Worm (Caenorhabditis elegans) whole organism, L1 larva: ENCODE data around the gene C37C3.1.

Source experiments
- C04F5.9 ChIP-seq: sonication (generic microtip); optimal IDR thresholded peaks from 2 replicates; lab custom pipeline; 2016; ENCODE audit warnings: missing genetic modification characterization, missing compliant biosample characterization
- C16A3.4 ChIP-seq: fragments of 150-350 bp; optimal IDR thresholded peaks from 2 replicates; lab custom pipeline; 2014; ENCODE audit warnings: missing biosample characterization, missing genetic modification characterization
- F16B12.6 ChIP-seq: fragments of 150-350 bp; optimal IDR thresholded peaks from 2 replicates; lab custom pipeline; 2014; ENCODE audit warnings: missing biosample characterization, missing genetic modification characterization
- Y116A8C.19 ChIP-seq: sonication (generic microtip); optimal IDR thresholded peaks from 2 replicates; lab custom pipeline; 2016; ENCODE audit warnings: missing compliant biosample characterization, missing genetic modification characterization, borderline replicate concordance
- aha-1 ChIP-seq: fragments of 150-350 bp; optimal IDR thresholded peaks from 2 replicates; lab custom pipeline; 2014; ENCODE audit warnings: missing biosample characterization, missing genetic modification characterization
- alr-1 ChIP-seq: fragments of 200-800 bp; sonication (Bioruptor generic); optimal IDR thresholded peaks from 2 replicates; lab custom pipeline; 2018; ENCODE audit warnings: borderline replicate concordance, mild to moderate bottlenecking, missing genetic modification characterization, missing compliant biosample characterization
- ama-1 ChIP-seq: fragments of 150-350 bp; optimal IDR thresholded peaks from 2 replicates; lab custom pipeline; 2014
- blmp-1 ChIP-seq: fragments of 150-350 bp; optimal IDR thresholded peaks from 2 replicates; lab custom pipeline; 2014; ENCODE audit warnings: missing biosample characterization, missing genetic modification characterization
- ces-1 ChIP-seq: fragments of 150-350 bp; optimal IDR thresholded peaks from 2 replicates; lab custom pipeline; 2014; ENCODE audit warnings: missing biosample characterization, missing genetic modification reagents, missing genetic modification characterization
- dpl-1 ChIP-seq, 3 experiments: fragments of 150-350 bp in 2 of 3; sonication (generic microtip) in 1 of 3; optimal IDR thresholded peaks; 2 replicates each; lab custom pipeline; 2014 to 2017; ENCODE audit warnings: missing biosample characterization in 3 of 3, missing genetic modification characterization in 3 of 3, missing genetic modification reagents in 3 of 3
- dsc-1 ChIP-seq: sonication (generic microtip); optimal IDR thresholded peaks from 2 replicates; lab custom pipeline; 2016; ENCODE audit warnings: mild to moderate bottlenecking, missing genetic modification characterization, missing compliant biosample characterization
- efl-1 ChIP-seq, 4 experiments: fragments of 150-350 bp; optimal IDR thresholded peaks in 3 of 4; peaks in 1 of 4; 1 replicate in 1 of 4; 2 replicates in 3 of 4; lab custom pipeline; 2014; ENCODE audit warnings: missing biosample characterization in 2 of 4, missing genetic modification characterization in 2 of 4, missing genetic modification reagents in 2 of 4
- egl-13 ChIP-seq: sonication (generic microtip); optimal IDR thresholded peaks from 2 replicates; lab custom pipeline; 2016; ENCODE audit warnings: missing genotype, missing genetic modification reagents, missing genetic modification characterization, missing compliant biosample characterization
- fkh-10 ChIP-seq: sonication (generic microtip); optimal IDR thresholded peaks from 2 replicates; lab custom pipeline; 2017; ENCODE audit warnings: missing biosample characterization, missing genetic modification reagents, missing genetic modification characterization
- fkh-8 ChIP-seq: sonication (generic microtip); optimal IDR thresholded peaks from 2 replicates; lab custom pipeline; 2016; ENCODE audit warnings: mild to moderate bottlenecking, missing genetic modification characterization, missing compliant biosample characterization
- fos-1 ChIP-seq: fragments of 150-350 bp; optimal IDR thresholded peaks from 2 replicates; lab custom pipeline; 2014; ENCODE audit warnings: missing biosample characterization, missing genetic modification characterization
- hlh-17 ChIP-seq: fragments of 200-800 bp; sonication (Bioruptor generic); optimal IDR thresholded peaks from 2 replicates; lab custom pipeline; 2018; ENCODE audit warnings: missing genetic modification characterization, mild to moderate bottlenecking, missing compliant biosample characterization, moderate library complexity, borderline replicate concordance
- hlh-4 ChIP-seq: sonication (generic microtip); optimal IDR thresholded peaks from 2 replicates; lab custom pipeline; 2016; ENCODE audit warnings: mild to moderate bottlenecking, missing genetic modification characterization, missing compliant biosample characterization
- hpl-2 ChIP-seq: fragments of 150-350 bp; optimal IDR thresholded peaks from 2 replicates; lab custom pipeline; 2014; ENCODE audit warnings: missing biosample characterization, missing genetic modification reagents, missing genetic modification characterization
- isw-1 ChIP-seq: fragments of 200-800 bp; sonication (Bioruptor generic); IDR thresholded peaks from 2 replicates; pipeline ENCODE4 v1.3.6; 2022; ENCODE audit warnings: missing genetic modification characterization, missing compliant biosample characterization
- jun-1 ChIP-seq: fragments of 150-350 bp; optimal IDR thresholded peaks from 2 replicates; lab custom pipeline; 2014; ENCODE audit warnings: missing biosample characterization, missing genetic modification reagents, missing genetic modification characterization
- lin-13 ChIP-seq: fragments of 150-350 bp; optimal IDR thresholded peaks from 2 replicates; lab custom pipeline; 2014; ENCODE audit warnings: missing biosample characterization, missing genetic modification reagents, missing genetic modification characterization
- lin-14 ChIP-seq: fragments of 200-800 bp; sonication (Bioruptor generic); optimal IDR thresholded peaks from 2 replicates; lab custom pipeline; 2018; ENCODE audit warnings: mild to moderate bottlenecking, missing genetic modification characterization, moderate library complexity, missing compliant biosample characterization
- lin-15B ChIP-seq: fragments of 150-350 bp; sonication (generic microtip); optimal IDR thresholded peaks from 3 replicates; lab custom pipeline; 2014; ENCODE audit warnings: missing biosample characterization, missing genetic modification characterization
- mef-2 ChIP-seq: fragments of 150-350 bp; optimal IDR thresholded peaks from 2 replicates; lab custom pipeline; 2014; ENCODE audit warnings: missing biosample characterization, missing genetic modification characterization
- mep-1 ChIP-seq: fragments of 150-350 bp; optimal IDR thresholded peaks from 2 replicates; lab custom pipeline; 2014; ENCODE audit warnings: missing biosample characterization, missing genetic modification characterization
- nhr-19 ChIP-seq: fragments of 200-800 bp; sonication (Bioruptor generic); conservative IDR thresholded peaks from 2 replicates; pipeline ENCODE4 v1.3.6; 2022; ENCODE audit warnings: missing genetic modification characterization, missing compliant biosample characterization
- nhr-20 ChIP-seq: sonication (generic microtip); optimal IDR thresholded peaks from 2 replicates; lab custom pipeline; 2016; ENCODE audit warnings: mild to moderate bottlenecking, missing genetic modification characterization, missing compliant biosample characterization
- nhr-237 ChIP-seq: fragments of 150-350 bp; optimal IDR thresholded peaks from 2 replicates; lab custom pipeline; 2014; ENCODE audit warnings: missing biosample characterization, missing genetic modification characterization
- nhr-47 ChIP-seq: sonication (generic microtip); optimal IDR thresholded peaks from 2 replicates; lab custom pipeline; 2016; ENCODE audit warnings: mild to moderate bottlenecking, missing genetic modification characterization, moderate library complexity, missing compliant biosample characterization
- nhr-71 ChIP-seq: sonication (generic microtip); optimal IDR thresholded peaks from 2 replicates; lab custom pipeline; 2016; ENCODE audit warnings: mild to moderate bottlenecking, missing genetic modification characterization, moderate library complexity, missing compliant biosample characterization
- nhr-76 ChIP-seq: sonication (generic microtip); optimal IDR thresholded peaks from 2 replicates; lab custom pipeline; 2017; ENCODE audit warnings: missing biosample characterization, missing genetic modification characterization
- nhr-84 ChIP-seq: sonication (generic microtip); optimal IDR thresholded peaks from 2 replicates; lab custom pipeline; 2017; ENCODE audit warnings: missing biosample characterization, missing genetic modification characterization
- nhr-85 ChIP-seq: sonication (generic microtip); peaks from one replicate; lab custom pipeline; 2016; ENCODE audit warnings: missing genetic modification characterization, inconsistent platforms, missing compliant biosample characterization
- pqm-1 ChIP-seq: sonication (generic microtip); optimal IDR thresholded peaks from 3 replicates; lab custom pipeline; 2017; ENCODE audit warnings: missing biosample characterization, missing genetic modification characterization
- rnt-1 ChIP-seq: sonication (generic microtip); optimal IDR thresholded peaks from 2 replicates; lab custom pipeline; 2016; ENCODE audit warnings: mild to moderate bottlenecking, missing genetic modification characterization, moderate library complexity, missing compliant biosample characterization
- swsn-7 ChIP-seq: sonication (generic microtip); optimal IDR thresholded peaks from 2 replicates; lab custom pipeline; 2016; ENCODE audit warnings: missing genetic modification characterization, missing compliant biosample characterization
- tlp-1 ChIP-seq: fragments of 150-350 bp; optimal IDR thresholded peaks from 2 replicates; lab custom pipeline; 2014; ENCODE audit warnings: missing biosample characterization, missing genetic modification characterization
- unc-62 ChIP-seq: fragments of 150-350 bp; optimal IDR thresholded peaks from 2 replicates; lab custom pipeline; 2014; ENCODE audit warnings: missing biosample characterization, missing genetic modification reagents, missing genetic modification characterization
- unc-86 ChIP-seq: sonication (generic microtip); optimal IDR thresholded peaks from 2 replicates; lab custom pipeline; 2016; ENCODE audit warnings: missing genetic modification characterization, missing compliant biosample characterization
- unc-98 ChIP-seq: fragments of 200-800 bp; sonication (Bioruptor generic); IDR thresholded peaks from 2 replicates; pipeline ENCODE4 v1.3.6; 2022; ENCODE audit warnings: missing genetic modification characterization, missing compliant biosample characterization
- vab-15 ChIP-seq: sonication (generic microtip); optimal IDR thresholded peaks from 2 replicates; lab custom pipeline; 2017; ENCODE audit warnings: missing genotype, mild to moderate bottlenecking, missing genetic modification characterization, missing compliant biosample characterization
- zip-4 ChIP-seq: fragments of 200-800 bp; sonication (Bioruptor generic); optimal IDR thresholded peaks from 2 replicates; lab custom pipeline; 2018; ENCODE audit warnings: mild to moderate bottlenecking, missing genetic modification characterization, moderate library complexity, missing compliant biosample characterization
- ztf-11 ChIP-seq, 2 experiments: sonication (generic microtip); optimal IDR thresholded peaks; 2 replicates each; lab custom pipeline; 2016 to 2017; ENCODE audit warnings: missing genetic modification characterization in 2 of 2, missing biosample characterization in 1 of 2, missing compliant biosample characterization in 1 of 2
- ztf-4 ChIP-seq: fragments of 150-350 bp; optimal IDR thresholded peaks from 2 replicates; lab custom pipeline; 2014; ENCODE audit warnings: missing biosample characterization, missing genetic modification characterization

Gene C37C3.1

DNA sequence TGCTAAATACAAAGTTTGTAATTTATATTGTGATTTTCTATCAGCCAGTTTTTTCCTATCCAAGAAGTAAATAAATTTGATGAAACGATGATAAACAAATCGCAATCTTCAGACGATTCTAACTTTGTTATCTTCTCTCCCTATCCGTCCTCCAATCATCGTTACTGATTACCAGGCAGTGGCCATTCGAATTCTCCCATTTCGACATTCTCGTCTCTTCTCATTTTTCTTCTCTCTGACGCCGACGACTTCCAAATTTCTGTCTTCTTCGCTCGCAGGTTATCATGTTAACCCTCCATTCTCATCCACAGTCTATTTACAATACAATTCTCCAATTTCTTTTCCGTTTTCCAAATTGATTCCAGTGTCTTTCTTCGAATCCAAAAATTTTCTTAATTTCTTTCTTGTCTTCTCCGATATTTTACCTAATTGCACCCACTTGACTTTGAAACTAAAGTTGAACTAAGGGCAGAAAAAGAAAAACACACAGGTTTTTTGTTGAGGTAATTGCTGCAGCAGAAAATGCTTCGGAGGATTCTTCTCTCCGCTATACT lies 20.7 kb downstream of the C37C3.1 start, which contains the start of gene F40A3.2 (continued):
- peak; percentile 85 for TF ChIP-seq nhr-85 (tag; lab: Kevin White, UChicago)
- no peak for TF ChIP-seq pqm-1 (tag; lab: Kevin White, UChicago)
- peak; percentile 31 for TF ChIP-seq nhr-20 (tag; lab: Kevin White, UChicago)
- no peak for TF ChIP-seq nhr-19 (GFP tag; lab: Robert Waterston, UW)
- TF ChIP-seq fos-1 (tag; lab: Kevin White, UChicago): no peak
- TF ChIP-seq Y116A8C.19 (tag; lab: Kevin White, UChicago): no peak
- no peak for TF ChIP-seq hpl-2 (GFP tag; lab: Kevin White, UChicago)
- TF ChIP-seq ztf-11 (tag; optimal IDR thresholded peaks at IDR 0.05; lab: Kevin White, UChicago): no peak
- peak; percentile 73 for TF ChIP-seq blmp-1
- no peak for TF ChIP-seq tlp-1
- no peak for TF ChIP-seq unc-62 (GFP tag; lab: Kevin White, UChicago)
- TF ChIP-seq swsn-7 (tag; lab: Kevin White, UChicago): no peak
- no peak for TF ChIP-seq lin-13 (GFP tag; lab: Kevin White, UChicago)
- no peak for TF ChIP-seq nhr-84 (tag; lab: Kevin White, UChicago)
- TF ChIP-seq fkh-10 (GFP tag; lab: Kevin White, UChicago): no peak
- no peak for TF ChIP-seq rnt-1 (tag; lab: Kevin White, UChicago)
- no peak for TF ChIP-seq aha-1 (tag; lab: Kevin White, UChicago)
- TF ChIP-seq zip-4 (GFP tag; lab: Kevin White, UChicago): no peak
- no peak for TF ChIP-seq jun-1 (tag; lab: Kevin White, UChicago)
- no peak for TF ChIP-seq alr-1 (tag; lab: Kevin White, UChicago)
- no peak for TF ChIP-seq mep-1 (tag; lab: Kevin White, UChicago)
- TF ChIP-seq dsc-1: no peak
- TF ChIP-seq mef-2 (tag; lab: Kevin White, UChicago): no peak
- no peak for TF ChIP-seq F16B12.6 (tag; lab: Kevin White, UChicago)
- no peak for TF ChIP-seq ztf-4 (tag; lab: Kevin White, UChicago)
- TF ChIP-seq hlh-4 (tag; lab: Kevin White, UChicago): no peak
- no peak for TF ChIP-seq efl-1 (optimal IDR thresholded peaks at IDR 0.05; lab: Kevin White, UChicago)
- TF ChIP-seq efl-1 (GFP tag; optimal IDR thresholded peaks at IDR 0.05 in 1 of 2; lab: Kevin White, UChicago): no peak
- TF ChIP-seq unc-98 (GFP tag; lab: Robert Waterston, UW): no peak
- no peak for TF ChIP-seq ces-1
- no peak for TF ChIP-seq isw-1 (GFP tag; lab: Robert Waterston, UW)
- no peak for TF ChIP-seq fkh-8 (tag; lab: Kevin White, UChicago)
- no peak for TF ChIP-seq nhr-76 (tag; lab: Kevin White, UChicago)
- no peak for TF ChIP-seq dpl-1 (GFP tag; optimal IDR thresholded peaks at IDR 0.05; lab: Kevin White, UChicago)
- TF ChIP-seq unc-86: no peak
- TF ChIP-seq lin-15B (tag; lab: Kevin White, UChicago): no peak

DNA sequence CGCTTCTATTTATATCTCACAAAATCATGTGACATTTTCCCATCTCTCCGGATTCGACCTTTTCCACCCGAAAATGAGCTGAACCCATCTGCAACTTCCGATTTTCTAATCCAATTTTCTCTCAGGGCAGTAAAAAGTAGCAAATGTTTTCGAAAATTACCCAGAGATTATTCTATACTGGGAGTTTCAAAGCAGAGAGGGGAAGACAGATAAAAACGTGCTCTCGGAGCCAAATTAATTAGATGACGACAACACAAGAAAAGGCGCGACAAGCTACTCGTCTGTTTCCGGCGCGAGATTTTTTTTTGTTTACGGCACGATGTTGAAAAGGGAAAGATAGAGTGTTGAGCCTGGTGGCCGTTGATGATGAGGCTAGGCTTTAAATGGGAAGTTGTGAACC lies 26.7 kb downstream of the C37C3.1 start:
- TF ChIP-seq nhr-47: peak; percentile 36
- no peak for TF ChIP-seq C04F5.9 (tag; lab: Kevin White, UChicago)
- TF ChIP-seq ama-1 (lab: Kevin White, UChicago): no peak
- no peak for TF ChIP-seq dpl-1 (GFP tag; optimal IDR thresholded peaks at IDR 0.05; lab: Kevin White, UChicago)
- TF ChIP-seq hlh-17 (GFP tag; lab: Kevin White, UChicago): no peak
- no peak for TF ChIP-seq ces-1
- peak; percentile 13 for TF ChIP-seq nhr-71 (tag; lab: Kevin White, UChicago)
- no peak for TF ChIP-seq unc-62 (GFP tag; lab: Kevin White, UChicago)
- no peak for TF ChIP-seq mef-2 (tag; lab: Kevin White, UChicago)
- peak; percentile 52 for TF ChIP-seq egl-13
- peak; percentile 17 for TF ChIP-seq vab-15 (tag; lab: Kevin White, UChicago)
- peak; percentile 80 for TF ChIP-seq lin-14 (GFP tag; lab: Kevin White, UChicago)
- TF ChIP-seq C16A3.4: no peak
- no peak for TF ChIP-seq fkh-10 (GFP tag; lab: Kevin White, UChicago)
- TF ChIP-seq nhr-237 (tag; lab: Kevin White, UChicago): no peak
